Fruit fly (Drosophila melanogaster) whole organism, embryonic: ENCODE measurements around the gene Acp76A.

ENCODE experiments used
- ATbp ChIP-seq: fragments of 200-800 bp; sonication (Bioruptor generic); optimal IDR thresholded peaks from 2 replicates; lab custom pipeline; 2017; ENCODE audit warnings: missing biosample characterization, mild to moderate bottlenecking, missing genetic modification characterization, missing genetic modification reagents
- Abd-B ChIP-seq: fragments of 200-800 bp; sonication (Bioruptor generic); optimal IDR thresholded peaks from 2 replicates; lab custom pipeline; 2018; ENCODE audit warnings: missing biosample characterization, mild to moderate bottlenecking, missing genetic modification characterization, moderate library complexity
- Adf1 ChIP-seq: fragments of 200-800 bp; sonication (Bioruptor generic); IDR thresholded peaks from 2 replicates; pipeline ENCODE4 v1.3.6; 2022; ENCODE audit warnings: missing biosample characterization, missing genetic modification characterization
- Antp ChIP-seq: fragments of 200-800 bp; sonication (Bioruptor generic); optimal IDR thresholded peaks from 3 replicates; lab custom pipeline; 2016; ENCODE audit warnings: missing biosample characterization, missing genetic modification characterization
- Atf6 ChIP-seq: fragments of 200-800 bp; sonication (Bioruptor generic); IDR thresholded peaks from 2 replicates; pipeline ENCODE4 v1.3.6; 2022; ENCODE audit warnings: missing biosample characterization, missing genetic modification characterization
- B-H1 ChIP-seq: fragments of 200-800 bp; sonication (Bioruptor generic); IDR thresholded peaks from 3 replicates; pipeline ENCODE4 v1.3.6; 2022; ENCODE audit warnings: missing biosample characterization, missing genetic modification characterization
- CG10431 ChIP-seq: fragments of 200-800 bp; sonication (Bioruptor generic); optimal IDR thresholded peaks from 3 replicates; lab custom pipeline; 2018; ENCODE audit warnings: missing biosample characterization, mild to moderate bottlenecking, missing genetic modification characterization
- CG12659 ChIP-seq: fragments of 200-800 bp; sonication (Bioruptor generic); optimal IDR thresholded peaks from 3 replicates; lab custom pipeline; 2017; ENCODE audit warnings: mild to moderate bottlenecking, missing biosample characterization, missing genetic modification reagents, missing genetic modification characterization
- CG13624 ChIP-seq: fragments of 200-800 bp; sonication (Bioruptor generic); optimal IDR thresholded peaks from 2 replicates; lab custom pipeline; 2016; ENCODE audit warnings: missing biosample characterization, missing genetic modification characterization
- CG14050 ChIP-seq: fragments of 200-800 bp; sonication (Bioruptor generic); IDR thresholded peaks from 3 replicates; pipeline ENCODE4 v1.3.6; 2022; ENCODE audit warnings: missing biosample characterization, missing genetic modification characterization
- CG14441 ChIP-seq: fragments of 200-800 bp; sonication (Bioruptor generic); IDR thresholded peaks from 2 replicates; pipeline ENCODE4 v1.3.6; 2022; ENCODE audit warnings: missing biosample characterization, missing genetic modification characterization
- CG15601 ChIP-seq: fragments of 200-800 bp; sonication (Bioruptor generic); optimal IDR thresholded peaks from 3 replicates; lab custom pipeline; 2019; ENCODE audit warnings: missing biosample characterization, mild to moderate bottlenecking, missing genetic modification characterization, moderate library complexity
- CG18262 ChIP-seq: fragments of 200-800 bp; optimal IDR thresholded peaks from 3 replicates; lab custom pipeline; 2019; ENCODE audit warnings: missing biosample characterization, mild to moderate bottlenecking, missing genetic modification characterization, moderate library complexity
- CG2875 ChIP-seq: fragments of 200-800 bp; sonication (Bioruptor generic); optimal IDR thresholded peaks from 2 replicates; lab custom pipeline; 2017; ENCODE audit warnings: missing biosample characterization, mild to moderate bottlenecking, missing genetic modification characterization, missing genetic modification reagents
- CG31388 ChIP-seq: fragments of 200-800 bp; sonication (Bioruptor generic); optimal IDR thresholded peaks from 2 replicates; lab custom pipeline; 2016; ENCODE audit warnings: missing biosample characterization, missing genetic modification characterization
- CG32767 ChIP-seq: fragments of 200-800 bp; sonication (Bioruptor generic); IDR thresholded peaks from 2 replicates; pipeline ENCODE4 v1.3.6; 2022; ENCODE audit warnings: missing biosample characterization, missing genetic modification characterization
- CG33213 ChIP-seq: fragments of 200-800 bp; sonication (Bioruptor generic); optimal IDR thresholded peaks from 3 replicates; lab custom pipeline; 2016; ENCODE audit warnings: missing biosample characterization, missing genetic modification characterization
- CG3407 ChIP-seq: fragments of 200-800 bp; sonication (Bioruptor generic); optimal IDR thresholded peaks from 2 replicates; lab custom pipeline; 2018; ENCODE audit warnings: missing biosample characterization, mild to moderate bottlenecking, missing genetic modification characterization
- CG4404 ChIP-seq: fragments of 200-800 bp; sonication (Bioruptor generic); IDR thresholded peaks from 2 replicates; pipeline ENCODE4 v1.3.6; 2022; ENCODE audit warnings: missing biosample characterization, missing genetic modification characterization
- CG4617 ChIP-seq: fragments of 200-800 bp; sonication (Bioruptor generic); optimal IDR thresholded peaks from 3 replicates; lab custom pipeline; 2016; ENCODE audit warnings: missing biosample characterization, missing genetic modification characterization, borderline replicate concordance
- CG5245 ChIP-seq: fragments of 200-800 bp; sonication (Bioruptor generic); optimal IDR thresholded peaks from 3 replicates; lab custom pipeline; 2016; ENCODE audit warnings: missing biosample characterization, missing genetic modification characterization
- CG5953 ChIP-seq: fragments of 200-800 bp; sonication (Bioruptor generic); IDR thresholded peaks from 2 replicates; pipeline ENCODE4 v1.3.6; 2022; ENCODE audit warnings: missing biosample characterization, missing genetic modification characterization
- CG6272 ChIP-seq: fragments of 200-800 bp; sonication (Bioruptor generic); IDR thresholded peaks from 2 replicates; pipeline ENCODE4 v1.3.6; 2022; ENCODE audit warnings: missing biosample characterization, missing genetic modification characterization
- CG6654 ChIP-seq: fragments of 200-800 bp; sonication (Bioruptor generic); optimal IDR thresholded peaks from 2 replicates; lab custom pipeline; 2017; ENCODE audit warnings: missing biosample characterization, mild to moderate bottlenecking, missing genetic modification characterization
- CG6791 ChIP-seq: fragments of 200-800 bp; sonication (Bioruptor generic); IDR thresholded peaks from 3 replicates; pipeline ENCODE4 v1.3.6; 2022; ENCODE audit warnings: missing biosample characterization, missing genetic modification characterization; ENCODE audit not compliant: partially characterized antibody
- CG7786 ChIP-seq: fragments of 200-800 bp; sonication (Bioruptor generic); optimal IDR thresholded peaks from 2 replicates; lab custom pipeline; 2016; ENCODE audit warnings: missing biosample characterization, missing genetic modification characterization
- CG7928 ChIP-seq: fragments of 200-800 bp; sonication (Bioruptor generic); optimal IDR thresholded peaks from 2 replicates; lab custom pipeline; 2017; ENCODE audit warnings: missing biosample characterization, mild to moderate bottlenecking, missing genetic modification characterization
- CG9876 ChIP-seq: fragments of 200-800 bp; sonication (Bioruptor generic); optimal IDR thresholded peaks from 2 replicates; lab custom pipeline; 2016; ENCODE audit warnings: missing biosample characterization, missing genetic modification characterization
- Dbx ChIP-seq: fragments of 200-800 bp; sonication (Bioruptor generic); IDR thresholded peaks from 3 replicates; pipeline ENCODE4 v1.3.6; 2022; ENCODE audit warnings: missing biosample characterization, missing genetic modification characterization
- Eip74EF ChIP-seq, 2 experiments: fragments of 200-800 bp in 1 of 2; fragments of >200 bp in 1 of 2; sonication (Bioruptor generic) in 1 of 2; optimal IDR thresholded peaks; 2 replicates each; lab custom pipeline; 2017 to 2019; ENCODE audit warnings: missing biosample characterization in 2 of 2, missing genetic modification characterization in 2 of 2, mild to moderate bottlenecking in 1 of 2, moderate library complexity in 1 of 2
- Myb ChIP-seq: fragments of 200-800 bp; sonication (Bioruptor generic); optimal IDR thresholded peaks from 2 replicates; lab custom pipeline; 2016; ENCODE audit warnings: missing biosample characterization, missing genetic modification characterization
- bigmax ChIP-seq: fragments of 200-800 bp; sonication (Bioruptor generic); optimal IDR thresholded peaks from 2 replicates; lab custom pipeline; 2018; ENCODE audit warnings: missing biosample characterization, mild to moderate bottlenecking, missing genetic modification characterization
- en ChIP-seq: fragments of 200-800 bp; sonication (Bioruptor generic); optimal IDR thresholded peaks from 2 replicates; lab custom pipeline; 2016; ENCODE audit warnings: missing biosample characterization, missing genetic modification characterization
- esg ChIP-seq: fragments of 200-800 bp; sonication (Bioruptor generic); conservative IDR thresholded peaks from 2 replicates; pipeline ENCODE4 v1.3.6; 2022; ENCODE audit warnings: missing biosample characterization, missing genetic modification characterization
- hbn ChIP-seq: fragments of 200-800 bp; sonication (Bioruptor generic); IDR thresholded peaks from 2 replicates; pipeline ENCODE4 v1.3.6; 2022; ENCODE audit warnings: missing biosample characterization, missing genetic modification characterization; ENCODE audit not compliant: partially characterized antibody
- kay ChIP-seq: fragments of 200-800 bp; sonication (Bioruptor generic); optimal IDR thresholded peaks from 2 replicates; lab custom pipeline; 2016; ENCODE audit warnings: missing biosample characterization, missing genetic modification characterization
- nerfin-1 ChIP-seq: fragments of 200-800 bp; sonication (Bioruptor generic); optimal IDR thresholded peaks from 3 replicates; lab custom pipeline; 2019; ENCODE audit warnings: missing biosample characterization, mild to moderate bottlenecking, missing genetic modification characterization, moderate library complexity
- nmo ChIP-seq: fragments of 200-800 bp; sonication (Bioruptor generic); optimal IDR thresholded peaks from 2 replicates; lab custom pipeline; 2018; ENCODE audit warnings: missing biosample characterization, mild to moderate bottlenecking, missing genetic modification characterization, moderate library complexity
- org-1 ChIP-seq: fragments of 200-800 bp; sonication (Bioruptor generic); optimal IDR thresholded peaks from 2 replicates; lab custom pipeline; 2017; ENCODE audit warnings: missing biosample characterization, missing genetic modification characterization
- pita ChIP-seq: fragments of 200-800 bp; sonication (Bioruptor generic); optimal IDR thresholded peaks from 2 replicates; lab custom pipeline; 2017; ENCODE audit warnings: missing biosample characterization, mild to moderate bottlenecking, missing genetic modification characterization
- scrt ChIP-seq: fragments of 200-800 bp; sonication (Bioruptor generic); optimal IDR thresholded peaks from 2 replicates; lab custom pipeline; 2018; ENCODE audit warnings: missing biosample characterization, mild to moderate bottlenecking, missing genetic modification characterization, moderate library complexity
- seq ChIP-seq: fragments of 200-800 bp; sonication (Bioruptor generic); IDR thresholded peaks from 2 replicates; pipeline ENCODE4 v1.3.6; 2022; ENCODE audit warnings: missing biosample characterization, missing genetic modification characterization
- stwl ChIP-seq: fragments of 200-800 bp; sonication (Bioruptor generic); optimal IDR thresholded peaks from 3 replicates; lab custom pipeline; 2018; ENCODE audit warnings: missing biosample characterization, mild to moderate bottlenecking, missing genetic modification characterization, moderate library complexity
- tll ChIP-seq, 2 experiments: fragments of 200-800 bp in 1 of 2; fragments of >200 bp in 1 of 2; sonication (Bioruptor generic) in 1 of 2; optimal IDR thresholded peaks; 2 replicates each; lab custom pipeline; 2017 to 2019; ENCODE audit warnings: missing biosample characterization in 2 of 2, missing genetic modification characterization in 2 of 2, mild to moderate bottlenecking in 1 of 2, moderate library complexity in 1 of 2
- toy ChIP-seq: fragments of 200-800 bp; sonication (Bioruptor generic); IDR thresholded peaks from 2 replicates; pipeline ENCODE4 v1.3.6; 2022; ENCODE audit warnings: missing biosample characterization, missing genetic modification characterization
- ttk ChIP-seq: fragments of 200-800 bp; sonication (Bioruptor generic); IDR thresholded peaks from 2 replicates; pipeline ENCODE4 v2.1.2; 2022; ENCODE audit warnings: missing biosample characterization, missing genetic modification characterization
- unpg ChIP-seq: fragments of 200-800 bp; sonication (Bioruptor generic); optimal IDR thresholded peaks from 3 replicates; lab custom pipeline; 2018; ENCODE audit warnings: missing biosample characterization, mild to moderate bottlenecking, missing genetic modification characterization, moderate library complexity
- vfl ChIP-seq: fragments of 200-800 bp; sonication (Bioruptor generic); optimal IDR thresholded peaks from 2 replicates; lab custom pipeline; 2016; ENCODE audit warnings: missing biosample characterization, missing genetic modification characterization
- vvl ChIP-seq: fragments of 200-800 bp; sonication (Bioruptor generic); IDR thresholded peaks from 2 replicates; pipeline ENCODE4 v1.3.6; 2022; ENCODE audit warnings: missing biosample characterization, missing genetic modification characterization
- zfh1 ChIP-seq: fragments of 200-800 bp; sonication (Bioruptor generic); IDR thresholded peaks from 3 replicates; pipeline ENCODE4 v1.3.6; 2022; ENCODE audit warnings: missing biosample characterization, missing genetic modification characterization

The Acp76A gene

dm6 chr3L:19097665-19098082 lies 45.8 kb upstream of the Acp76A start, which contains the start of the genes Naxd and CG14079 (continued):
- no peak for TF ChIP-seq toy (GFP tag; lab: Robert Waterston, UW)
- peak in 1 of 2 experiments; percentile 45 for TF ChIP-seq Eip74EF (GFP tag; optimal IDR thresholded peaks at IDR 0.05; lab: Kevin White, UChicago)
- no peak for TF ChIP-seq hbn (GFP tag; lab: Robert Waterston, UW)
- no peak for TF ChIP-seq nerfin-1 (tag; lab: Kevin White, UChicago)
- TF ChIP-seq CG5953 (GFP tag; lab: Robert Waterston, UW): peak; percentile 61; the same call in 1 of the 2 replicates
- TF ChIP-seq nmo (GFP tag; lab: Kevin White, UChicago): peak; percentile 85
- peak; percentile 56 for TF ChIP-seq CG14441 (GFP tag; lab: Robert Waterston, UW)
- no peak for TF ChIP-seq scrt (GFP tag; lab: Kevin White, UChicago)
- 0 out of 2 replicates have a peak, but pooled peaks have one; percentile 22 for TF ChIP-seq CG4404 (GFP tag; lab: Robert Waterston, UW)
- peak; percentile 63 for TF ChIP-seq CG18262 (tag; lab: Kevin White, UChicago)
- peak; percentile 23 for TF ChIP-seq CG7786
- TF ChIP-seq CG14050 (GFP tag; lab: Robert Waterston, UW): no peak; the same call in 2 of the 3 replicates
- TF ChIP-seq tll (GFP tag; optimal IDR thresholded peaks at IDR 0.05; lab: Kevin White, UChicago): no peak
- peak; percentile 65 for TF ChIP-seq CG32767 (GFP tag; lab: Robert Waterston, UW)
- no peak for TF ChIP-seq CG2875
- no peak for TF ChIP-seq CG9876
- TF ChIP-seq Atf6 (GFP tag; lab: Robert Waterston, UW): peak; percentile 80
- peak; percentile 41 for TF ChIP-seq CG3407 (GFP tag; lab: Kevin White, UChicago)
- TF ChIP-seq kay (GFP tag; lab: Kevin White, UChicago): no peak
- TF ChIP-seq CG6272 (GFP tag; lab: Robert Waterston, UW): no peak
- no peak for TF ChIP-seq CG6654
- peak; percentile 48 for TF ChIP-seq ttk
- TF ChIP-seq Adf1 (GFP tag; lab: Robert Waterston, UW): no peak
- TF ChIP-seq B-H1: no peak
- no peak for TF ChIP-seq vfl (GFP tag; lab: Kevin White, UChicago)
- TF ChIP-seq Myb: peak; percentile 52
- no peak for TF ChIP-seq CG10431 (GFP tag; lab: Kevin White, UChicago)
- peak; percentile 0 for TF ChIP-seq CG7928
- TF ChIP-seq CG6791 (GFP tag; lab: Robert Waterston, UW): no peak
- TF ChIP-seq CG12659 (GFP tag; lab: Kevin White, UChicago): peak; percentile 74
- no peak for TF ChIP-seq org-1 (GFP tag; lab: Kevin White, UChicago)
- no peak; the same call in 1 of the 2 replicates for TF ChIP-seq vvl (GFP tag; lab: Robert Waterston, UW)
- TF ChIP-seq Antp (GFP tag; lab: Kevin White, UChicago): peak; percentile 41
- peak; percentile 63 for TF ChIP-seq ATbp (GFP tag; lab: Kevin White, UChicago)
- no peak for TF ChIP-seq bigmax
- peak; percentile 100 for TF ChIP-seq CG15601 (tag; lab: Kevin White, UChicago)
- TF ChIP-seq stwl (tag; lab: Kevin White, UChicago): peak; percentile 7
- TF ChIP-seq zfh1 (GFP tag; lab: Robert Waterston, UW): peak; percentile 55; the same call in 2 of the 3 replicates
- no peak for TF ChIP-seq CG13624 (GFP tag; lab: Kevin White, UChicago)
- peak; percentile 41 for TF ChIP-seq Abd-B (GFP tag; lab: Kevin White, UChicago)
- TF ChIP-seq esg (GFP tag; lab: Robert Waterston, UW): peak; percentile 69
- TF ChIP-seq seq (GFP tag; lab: Robert Waterston, UW): 0 out of 2 replicates have a peak, but pooled peaks have one; percentile 12
- TF ChIP-seq pita (GFP tag; lab: Kevin White, UChicago): no peak
- TF ChIP-seq CG5245 (GFP tag; lab: Kevin White, UChicago): no peak
- TF ChIP-seq en (GFP tag; lab: Kevin White, UChicago): no peak
- 0 out of 3 replicates have a peak, but pooled peaks have one; percentile 17 for TF ChIP-seq Dbx (GFP tag; lab: Robert Waterston, UW)
- peak; percentile 77 for TF ChIP-seq unpg (GFP tag; lab: Kevin White, UChicago)
- TF ChIP-seq CG33213 (GFP tag; lab: Kevin White, UChicago): no peak
- peak; percentile 46 for TF ChIP-seq CG4617 (GFP tag; lab: Kevin White, UChicago)
- TF ChIP-seq CG31388 (GFP tag; lab: Kevin White, UChicago): no peak
